Worm (Caenorhabditis elegans) whole organism, mixed stage, embryonic: ENCODE results near the gene T01B6.1.

ENCODE experiments used
- M03D4.4 ChIP-seq: sonication (generic microtip); optimal IDR thresholded peaks from 2 replicates; lab custom pipeline; 2017; ENCODE audit warnings: mild to moderate bottlenecking, missing genetic modification characterization, missing compliant biosample characterization
- bed-3 ChIP-seq: fragments of 200-800 bp; sonication (Bioruptor generic); optimal IDR thresholded peaks from 3 replicates; lab custom pipeline; 2018; ENCODE audit warnings: mild to moderate bottlenecking, missing genetic modification characterization, moderate library complexity, missing compliant biosample characterization
- blmp-1 ChIP-seq: fragments of 150-350 bp; optimal IDR thresholded peaks from 2 replicates; lab custom pipeline; 2014; ENCODE audit warnings: missing biosample characterization, missing genetic modification characterization
- ceh-39 ChIP-seq: fragments of 150-350 bp; optimal IDR thresholded peaks from 2 replicates; lab custom pipeline; 2014; ENCODE audit warnings: missing biosample characterization, missing genetic modification characterization
- ceh-83 ChIP-seq: fragments of 200-800 bp; sonication (Bioruptor generic); optimal IDR thresholded peaks from 2 replicates; lab custom pipeline; 2018; ENCODE audit warnings: mild to moderate bottlenecking, missing genetic modification characterization, missing compliant biosample characterization
- ces-1 ChIP-seq: fragments of 150-350 bp; optimal IDR thresholded peaks from 2 replicates; lab custom pipeline; 2014; ENCODE audit warnings: missing biosample characterization, missing genetic modification reagents, missing genetic modification characterization
- drap-1 ChIP-seq: fragments of 200-800 bp; sonication (Bioruptor generic); optimal IDR thresholded peaks from 3 replicates; lab custom pipeline; 2018; ENCODE audit warnings: mild to moderate bottlenecking, missing genetic modification characterization, missing compliant biosample characterization
- elt-1 ChIP-seq: sonication (generic microtip); optimal IDR thresholded peaks from 2 replicates; lab custom pipeline; 2017; ENCODE audit warnings: missing genetic modification characterization, mild to moderate bottlenecking, missing compliant biosample characterization, antibody characterized with exemption, moderate library complexity, borderline replicate concordance; ENCODE audit not compliant: insufficient read depth
- elt-3 ChIP-seq: fragments of 150-350 bp; optimal IDR thresholded peaks from 2 replicates; lab custom pipeline; 2014; ENCODE audit warnings: missing biosample characterization, missing genetic modification characterization
- hlh-1 ChIP-seq: fragments of 150-350 bp; optimal IDR thresholded peaks from 2 replicates; lab custom pipeline; 2014; ENCODE audit warnings: missing biosample characterization, missing genetic modification reagents, missing genetic modification characterization
- lin-13 ChIP-seq: fragments of 150-350 bp; optimal IDR thresholded peaks from 2 replicates; lab custom pipeline; 2014; ENCODE audit warnings: missing biosample characterization, missing genetic modification characterization
- lin-32 ChIP-seq: fragments of 200-800 bp; sonication (Bioruptor generic); optimal IDR thresholded peaks from 2 replicates; lab custom pipeline; 2018; ENCODE audit warnings: mild to moderate bottlenecking, missing genetic modification characterization, missing compliant biosample characterization
- mab-5 ChIP-seq: fragments of 150-350 bp; optimal IDR thresholded peaks from 2 replicates; lab custom pipeline; 2014; ENCODE audit warnings: missing biosample characterization, missing genetic modification characterization
- mep-1 ChIP-seq: fragments of 150-350 bp; optimal IDR thresholded peaks from 2 replicates; lab custom pipeline; 2017; ENCODE audit warnings: missing biosample characterization, missing genetic modification reagents, missing genetic modification characterization, inconsistent platforms
- mls-2 ChIP-seq: sonication (generic microtip); optimal IDR thresholded peaks from 2 replicates; lab custom pipeline; 2016; ENCODE audit warnings: mild to moderate bottlenecking, missing genetic modification characterization, moderate library complexity, missing compliant biosample characterization
- nhr-12 ChIP-seq: fragments of 150-350 bp; optimal IDR thresholded peaks from 2 replicates; lab custom pipeline; 2014; ENCODE audit warnings: missing biosample characterization, missing genetic modification characterization
- nhr-2 ChIP-seq: fragments of 150-350 bp; optimal IDR thresholded peaks from 2 replicates; lab custom pipeline; 2014; ENCODE audit warnings: missing biosample characterization, missing genetic modification characterization
- nhr-237 ChIP-seq: fragments of 150-350 bp; optimal IDR thresholded peaks from 2 replicates; lab custom pipeline; 2014; ENCODE audit warnings: missing biosample characterization, missing genetic modification characterization
- nhr-28 ChIP-seq: fragments of 150-350 bp; optimal IDR thresholded peaks from 2 replicates; lab custom pipeline; 2014; ENCODE audit warnings: missing biosample characterization, missing genetic modification characterization
- nhr-76 ChIP-seq: sonication (generic microtip); optimal IDR thresholded peaks from 2 replicates; lab custom pipeline; 2017; ENCODE audit warnings: missing biosample characterization, missing genetic modification characterization
- pha-4 ChIP-seq: fragments of 150-350 bp; optimal IDR thresholded peaks from 2 replicates; lab custom pipeline; 2018; ENCODE audit warnings: missing biosample characterization, missing genetic modification reagents, missing genetic modification characterization
- sptf-1 ChIP-seq: sonication (generic microtip); optimal IDR thresholded peaks from 2 replicates; lab custom pipeline; 2017; ENCODE audit warnings: mild to moderate bottlenecking, missing genetic modification characterization, moderate library complexity, missing compliant biosample characterization
- tbx-8 ChIP-seq: fragments of 200-800 bp; sonication (Bioruptor generic); optimal IDR thresholded peaks from 2 replicates; lab custom pipeline; 2018; ENCODE audit warnings: mild to moderate bottlenecking, missing genetic modification characterization, moderate library complexity, missing compliant biosample characterization
- unc-120 ChIP-seq: sonication (generic microtip); optimal IDR thresholded peaks from 2 replicates; lab custom pipeline; 2017; ENCODE audit warnings: missing genetic modification characterization, missing compliant biosample characterization; ENCODE audit not compliant: poor library complexity, severe bottlenecking
- unc-39 ChIP-seq: fragments of 150-350 bp; optimal IDR thresholded peaks from 2 replicates; lab custom pipeline; 2014; ENCODE audit warnings: missing biosample characterization, missing genetic modification characterization
- unc-62 ChIP-seq: fragments of 150-350 bp; optimal IDR thresholded peaks from 2 replicates; lab custom pipeline; 2014; ENCODE audit warnings: missing biosample characterization, missing genetic modification reagents, missing genetic modification characterization
- zip-8 ChIP-seq: fragments of 150-350 bp; optimal IDR thresholded peaks from 2 replicates; lab custom pipeline; 2014; ENCODE audit warnings: missing biosample characterization, missing genetic modification characterization
- ztf-11 ChIP-seq: fragments of 150-350 bp; optimal IDR thresholded peaks from 2 replicates; lab custom pipeline; 2014; ENCODE audit warnings: missing biosample characterization, missing genetic modification characterization

Gene T01B6.1

ce11 chrX:2372134-2372533 is 36.6 kb downstream of the T01B6.1 start:
- no peak for TF ChIP-seq mls-2 (tag; lab: Kevin White, UChicago)
- TF ChIP-seq, all 35 proteins: peak for 0

ce11 chrX:2375300-2376035 is 40.0 kb downstream of the T01B6.1 start, which contains the start of gene F47G3.3:
Gene F47G3.3 (plus strand): TSS chrX:2375985.
- no peak for TF ChIP-seq sptf-1 (tag; lab: Kevin White, UChicago)
- TF ChIP-seq nhr-2 (tag; lab: Kevin White, UChicago) = no peak
- no peak for TF ChIP-seq bed-3 (GFP tag; lab: Kevin White, UChicago)
- TF ChIP-seq tbx-8 (GFP tag; lab: Kevin White, UChicago) = no peak
- TF ChIP-seq zip-8 (tag; lab: Kevin White, UChicago) = no peak
- no peak for TF ChIP-seq unc-62 (GFP tag; lab: Kevin White, UChicago)
- no peak for TF ChIP-seq pha-4 (tag; lab: Kevin White, UChicago)
- no peak for TF ChIP-seq nhr-12 (tag; lab: Kevin White, UChicago)
- no peak for TF ChIP-seq mls-2 (tag; lab: Kevin White, UChicago)
- no peak for TF ChIP-seq elt-3 (tag; lab: Kevin White, UChicago)
- no peak for TF ChIP-seq elt-1 (tag; lab: Kevin White, UChicago)
- TF ChIP-seq ces-1 (GFP tag; lab: Kevin White, UChicago) = no peak
- TF ChIP-seq unc-120 (tag; lab: Kevin White, UChicago) = no peak
- no peak for TF ChIP-seq hlh-1
- no peak for TF ChIP-seq lin-32 (GFP tag; lab: Kevin White, UChicago)
- no peak for TF ChIP-seq ztf-11 (tag; lab: Kevin White, UChicago)
- TF ChIP-seq drap-1 (GFP tag; lab: Kevin White, UChicago) = no peak
- no peak for TF ChIP-seq M03D4.4 (tag; lab: Kevin White, UChicago)
- TF ChIP-seq unc-39 (tag; lab: Kevin White, UChicago) = no peak

- no peak for TF ChIP-seq lin-32 (GFP tag; lab: Kevin White, UChicago)
- TF ChIP-seq unc-39 (tag; lab: Kevin White, UChicago) = no peak
- TF ChIP-seq ceh-39 (tag; lab: Kevin White, UChicago) = no peak
- no peak for TF ChIP-seq sptf-1 (tag; lab: Kevin White, UChicago)
- no peak for TF ChIP-seq zip-8 (tag; lab: Kevin White, UChicago)
- TF ChIP-seq nhr-76 (tag; lab: Kevin White, UChicago) = no peak
- no peak for TF ChIP-seq nhr-237 (tag; lab: Kevin White, UChicago)
- TF ChIP-seq ztf-11 (tag; lab: Kevin White, UChicago) = no peak
- TF ChIP-seq hlh-1 = no peak
- no peak for TF ChIP-seq nhr-28 (tag; lab: Kevin White, UChicago)
- no peak for TF ChIP-seq blmp-1
- TF ChIP-seq ces-1 (GFP tag; lab: Kevin White, UChicago) = no peak
- TF ChIP-seq pha-4 (tag; lab: Kevin White, UChicago) = no peak
- no peak for TF ChIP-seq M03D4.4 (tag; lab: Kevin White, UChicago)
- no peak for TF ChIP-seq mep-1
These were observed 45.3 kb downstream of the T01B6.1 start for ce11 chrX:2380818-2381217.

- TF ChIP-seq nhr-12 (tag; lab: Kevin White, UChicago) (no peak), ces-1 (GFP tag; lab: Kevin White, UChicago) (no peak), nhr-76 (tag; lab: Kevin White, UChicago) (no peak), ceh-83 (no peak), ztf-11 (tag; lab: Kevin White, UChicago) (no peak), bed-3 (GFP tag; lab: Kevin White, UChicago) (no peak), zip-8 (tag; lab: Kevin White, UChicago) (no peak)
These were observed 45.8 kb downstream of the T01B6.1 start, which contains the start of gene F47G3.4 for ce11 chrX:2381282-2381681. Gene F47G3.4 (plus strand): TSS chrX:2381582.

ce11 chrX:2382227-2382626 is 46.7 kb downstream of the T01B6.1 start:
- TF ChIP-seq pha-4 (tag; lab: Kevin White, UChicago) (peak; percentile 21), ces-1 (GFP tag; lab: Kevin White, UChicago) (peak; percentile 9), elt-3 (tag; lab: Kevin White, UChicago) (no peak), lin-13 (peak; percentile 38), mab-5 (tag; lab: Kevin White, UChicago) (no peak)
